Worm (Caenorhabditis elegans) whole organism, L4 larva: ENCODE measurements around the gene str-225.

Experiments
- T26A8.4 ChIP-seq: fragments of 200-800 bp; sonication (Bioruptor generic); IDR thresholded peaks from 2 replicates; pipeline ENCODE4 v1.3.6; 2022; ENCODE audit warnings: missing genetic modification characterization, missing compliant biosample characterization
- daf-16 ChIP-seq, 3 experiments: sonication (generic microtip); optimal IDR thresholded peaks; 2 replicates each; lab custom pipeline; 2016 to 2017; ENCODE audit warnings: missing genetic modification characterization in 3 of 3, missing genetic modification reagents in 3 of 3, mild to moderate bottlenecking in 2 of 3, missing compliant biosample characterization in 2 of 3, missing biosample characterization in 1 of 3, moderate library complexity in 1 of 3
- fkh-10 ChIP-seq: fragments of 150-350 bp; optimal IDR thresholded peaks from 2 replicates; lab custom pipeline; 2014; ENCODE audit warnings: missing biosample characterization, missing genetic modification reagents, missing genetic modification characterization
- lsy-2 ChIP-seq, 2 experiments: fragments of 150-350 bp in 1 of 2; sonication (generic microtip) in 1 of 2; optimal IDR thresholded peaks; 2 replicates each; lab custom pipeline; 2014 to 2017; ENCODE audit warnings: missing biosample characterization in 2 of 2, missing genetic modification characterization in 2 of 2
- nhr-41 ChIP-seq: fragments of 200-800 bp; sonication (Bioruptor generic); IDR thresholded peaks from 2 replicates; pipeline ENCODE4 v1.3.6; 2022; ENCODE audit warnings: missing genetic modification reagents, missing genetic modification characterization, missing compliant biosample characterization
- zag-1 ChIP-seq: fragments of 150-350 bp; optimal IDR thresholded peaks from 2 replicates; lab custom pipeline; 2014; ENCODE audit warnings: missing biosample characterization, missing genetic modification characterization

DNA sequence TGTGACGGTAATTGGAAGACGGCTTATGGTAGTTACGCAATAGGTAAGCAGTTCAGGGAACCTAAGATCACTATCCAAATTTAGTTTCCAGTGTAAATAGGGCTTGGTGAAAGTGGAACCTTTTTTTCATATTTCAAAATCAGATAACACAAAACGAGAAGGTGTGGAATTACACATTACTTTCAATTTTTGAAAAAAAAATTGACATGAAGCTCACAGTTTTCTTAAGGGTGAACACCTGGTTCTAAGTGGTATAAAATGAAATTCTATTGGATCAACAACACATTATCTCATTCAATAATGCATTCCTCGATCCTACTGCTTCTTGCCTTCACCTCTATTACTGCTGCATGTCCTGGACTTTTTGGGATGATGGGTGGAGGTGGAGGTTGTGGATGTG lies 48.4 kb downstream of the str-225 start, which contains the start of gene grl-30:
- TF ChIP-seq daf-16 (GFP tag; optimal IDR thresholded peaks at IDR 0.05; lab: Kevin White, UChicago) (no peak), daf-16 (tag; optimal IDR thresholded peaks at IDR 0.05; lab: Kevin White, UChicago) (no peak), T26A8.4 (GFP tag; lab: Robert Waterston, UW) (no peak), zag-1 (tag; lab: Kevin White, UChicago) (no peak), fkh-10 (GFP tag; lab: Kevin White, UChicago) (no peak), nhr-41 (GFP tag; lab: Robert Waterston, UW) (no peak), lsy-2 (tag; optimal IDR thresholded peaks at IDR 0.05; lab: Kevin White, UChicago) (no peak)
